Fruit fly (Drosophila melanogaster) whole organism, embryonic: ENCODE measurements around the gene CG4596.

Source experiments
- Atf6 ChIP-seq: fragments of 200-800 bp; sonication (Bioruptor generic); IDR thresholded peaks from 2 replicates; pipeline ENCODE4 v1.3.6; 2022; ENCODE audit warnings: missing biosample characterization, missing genetic modification characterization
- CG12155 ChIP-seq: fragments of 200-800 bp; sonication (Bioruptor generic); optimal IDR thresholded peaks from 3 replicates; lab custom pipeline; 2016; ENCODE audit warnings: missing biosample characterization, missing genetic modification characterization
- CG12744 ChIP-seq: fragments of 200-800 bp; sonication (Bioruptor generic); optimal IDR thresholded peaks from 2 replicates; lab custom pipeline; 2016; ENCODE audit warnings: missing biosample characterization, missing genetic modification characterization
- CG1603 ChIP-seq: fragments of 200-800 bp; sonication (Bioruptor generic); optimal IDR thresholded peaks from 2 replicates; lab custom pipeline; 2019; ENCODE audit warnings: missing biosample characterization, mild to moderate bottlenecking, missing genetic modification characterization, moderate library complexity
- CG17328 ChIP-seq: fragments of 200-800 bp; sonication (Bioruptor generic); IDR thresholded peaks from 2 replicates; pipeline ENCODE4 v1.3.6; 2022; ENCODE audit warnings: missing biosample characterization, missing genetic modification characterization
- CG17912 ChIP-seq: fragments of 200-800 bp; sonication (Bioruptor generic); optimal IDR thresholded peaks from 2 replicates; lab custom pipeline; 2018; ENCODE audit warnings: missing biosample characterization, mild to moderate bottlenecking, missing genetic modification characterization
- CG2889 ChIP-seq: fragments of 200-800 bp; sonication (Bioruptor generic); IDR thresholded peaks from 3 replicates; pipeline ENCODE4 v1.3.6; 2022; ENCODE audit warnings: missing biosample characterization, missing genetic modification characterization
- CG3163 ChIP-seq: fragments of 200-800 bp; sonication (Bioruptor generic); optimal IDR thresholded peaks from 3 replicates; lab custom pipeline; 2016; ENCODE audit warnings: missing biosample characterization, missing genetic modification characterization
- CG6272 ChIP-seq: fragments of 200-800 bp; sonication (Bioruptor generic); IDR thresholded peaks from 2 replicates; pipeline ENCODE4 v1.3.6; 2022; ENCODE audit warnings: missing biosample characterization, missing genetic modification characterization
- CG7745 ChIP-seq: fragments of 200-800 bp; sonication (Bioruptor generic); optimal IDR thresholded peaks from 2 replicates; lab custom pipeline; 2018; ENCODE audit warnings: missing biosample characterization, mild to moderate bottlenecking, missing genetic modification characterization, moderate library complexity
- CG8290 ChIP-seq, 3 experiments: fragments of 200-800 bp; sonication (Bioruptor generic); optimal IDR thresholded peaks; 2 replicates each; lab custom pipeline; 2016 to 2019; ENCODE audit warnings: missing biosample characterization in 3 of 3, missing genetic modification characterization in 3 of 3, mild to moderate bottlenecking in 2 of 3, moderate library complexity in 1 of 3
- CG8388 ChIP-seq: fragments of 200-800 bp; sonication (Bioruptor generic); optimal IDR thresholded peaks from 2 replicates; lab custom pipeline; 2019; ENCODE audit warnings: missing biosample characterization, mild to moderate bottlenecking, missing genetic modification characterization, moderate library complexity
- CG8944 ChIP-seq: fragments of 200-800 bp; sonication (Bioruptor generic); optimal IDR thresholded peaks from 3 replicates; lab custom pipeline; 2016; ENCODE audit warnings: missing biosample characterization, missing genetic modification characterization
- CG9437 ChIP-seq: fragments of 200-800 bp; sonication (Bioruptor generic); optimal IDR thresholded peaks from 2 replicates; lab custom pipeline; 2018; ENCODE audit warnings: missing biosample characterization, mild to moderate bottlenecking, missing genetic modification characterization
- CTCF ChIP-seq: fragments of 200-800 bp; sonication (Bioruptor generic); optimal IDR thresholded peaks from 2 replicates; lab custom pipeline; 2017; ENCODE audit warnings: missing biosample characterization, mild to moderate bottlenecking, missing genetic modification characterization, moderate library complexity
- CrebB ChIP-seq: fragments of 200-800 bp; sonication (Bioruptor generic); optimal IDR thresholded peaks from 3 replicates; lab custom pipeline; 2018; ENCODE audit warnings: missing biosample characterization, mild to moderate bottlenecking, missing genetic modification characterization
- Dek ChIP-seq: fragments of 200-800 bp; sonication (Bioruptor generic); optimal IDR thresholded peaks from 3 replicates; lab custom pipeline; 2019; ENCODE audit warnings: missing biosample characterization, mild to moderate bottlenecking, missing genetic modification characterization, moderate library complexity
- E2f2 ChIP-seq: fragments of 200-800 bp; sonication (Bioruptor generic); IDR thresholded peaks from 2 replicates; pipeline ENCODE4 v1.3.6; 2022; ENCODE audit warnings: missing biosample characterization, missing genetic modification characterization
- ERR ChIP-seq: fragments of 200-800 bp; sonication (Bioruptor generic); optimal IDR thresholded peaks from 2 replicates; lab custom pipeline; 2016; ENCODE audit warnings: missing biosample characterization, missing genetic modification characterization
- Fer1 ChIP-seq: fragments of 200-800 bp; sonication (Bioruptor generic); optimal IDR thresholded peaks from 2 replicates; lab custom pipeline; 2017; ENCODE audit warnings: missing biosample characterization, mild to moderate bottlenecking, missing genetic modification characterization
- HmgZ ChIP-seq: fragments of 200-800 bp; sonication (Bioruptor generic); optimal IDR thresholded peaks from 2 replicates; lab custom pipeline; 2018; ENCODE audit warnings: missing biosample characterization, mild to moderate bottlenecking, missing genetic modification characterization
- Hr3 ChIP-seq: fragments of 200-800 bp; sonication (Bioruptor generic); optimal IDR thresholded peaks from 3 replicates; lab custom pipeline; 2016; ENCODE audit warnings: missing biosample characterization, missing genetic modification characterization
- Lim3 ChIP-seq: fragments of 200-800 bp; sonication (Bioruptor generic); IDR thresholded peaks from 2 replicates; pipeline ENCODE4 v1.3.6; 2022; ENCODE audit warnings: missing biosample characterization, missing genetic modification characterization
- Myb ChIP-seq: fragments of 200-800 bp; sonication (Bioruptor generic); optimal IDR thresholded peaks from 2 replicates; lab custom pipeline; 2016; ENCODE audit warnings: missing biosample characterization, missing genetic modification characterization
- NFAT ChIP-seq: fragments of 200-800 bp; sonication (Bioruptor generic); IDR thresholded peaks from 2 replicates; pipeline ENCODE4 v1.3.6; 2022; ENCODE audit warnings: missing biosample characterization, missing genetic modification characterization
- Neu2 ChIP-seq: fragments of 200-800 bp; sonication (Bioruptor generic); optimal IDR thresholded peaks from 3 replicates; lab custom pipeline; 2016; ENCODE audit warnings: missing biosample characterization, missing genetic modification characterization, borderline replicate concordance
- Nf-YC ChIP-seq: fragments of 200-800 bp; optimal IDR thresholded peaks from 3 replicates; lab custom pipeline; 2019; ENCODE audit warnings: missing biosample characterization, mild to moderate bottlenecking, missing genetic modification characterization, moderate library complexity
- Scr ChIP-seq: fragments of 200-800 bp; sonication (Bioruptor generic); IDR thresholded peaks from 2 replicates; pipeline ENCODE4 v1.3.6; 2022; ENCODE audit warnings: missing biosample characterization, missing genetic modification characterization; ENCODE audit not compliant: partially characterized antibody
- Sin3A ChIP-seq: fragments of >200 bp; optimal IDR thresholded peaks from 2 replicates; lab custom pipeline; 2018
- ab ChIP-seq: fragments of 200-800 bp; sonication (Bioruptor generic); optimal IDR thresholded peaks from 2 replicates; lab custom pipeline; 2016; ENCODE audit warnings: missing biosample characterization, missing genetic modification characterization
- ato ChIP-seq: fragments of 200-800 bp; sonication (Bioruptor generic); IDR thresholded peaks from 2 replicates; pipeline ENCODE4 v1.3.6; 2022; ENCODE audit warnings: missing biosample characterization, missing genetic modification characterization; ENCODE audit not compliant: partially characterized antibody
- bowl ChIP-seq: fragments of 200-800 bp; sonication (Bioruptor generic); IDR thresholded peaks from 2 replicates; pipeline ENCODE4 v1.3.6; 2022; ENCODE audit warnings: missing biosample characterization, missing genetic modification characterization
- chinmo ChIP-seq: fragments of 200-800 bp; sonication (Bioruptor generic); IDR thresholded peaks from 4 replicates; pipeline ENCODE4 v1.3.6; 2022; ENCODE audit warnings: missing biosample characterization, missing genetic modification characterization; ENCODE audit not compliant: partially characterized antibody
- croc ChIP-seq: fragments of 200-800 bp; sonication (Bioruptor generic); conservative IDR thresholded peaks from 3 replicates; pipeline ENCODE4 v1.3.6; 2022; ENCODE audit warnings: missing biosample characterization, missing genetic modification characterization
- crol ChIP-seq: fragments of 200-800 bp; sonication (Bioruptor generic); IDR thresholded peaks from 2 replicates; pipeline ENCODE4 v1.3.6; 2022; ENCODE audit warnings: missing biosample characterization, missing genetic modification characterization
- fd96Cb ChIP-seq: fragments of 200-800 bp; sonication (Bioruptor generic); optimal IDR thresholded peaks from 2 replicates; lab custom pipeline; 2018; ENCODE audit warnings: missing biosample characterization, mild to moderate bottlenecking, missing genetic modification characterization, moderate library complexity
- hth ChIP-seq: fragments of >200 bp; optimal IDR thresholded peaks from 2 replicates; lab custom pipeline; 2017; ENCODE audit warnings: inconsistent platforms
- lilli ChIP-seq: fragments of 200-800 bp; sonication (Bioruptor generic); optimal IDR thresholded peaks from 3 replicates; lab custom pipeline; 2016; ENCODE audit warnings: missing biosample characterization, missing genetic modification characterization
- maf-S ChIP-seq: fragments of 200-800 bp; sonication (Bioruptor generic); optimal IDR thresholded peaks from 2 replicates; lab custom pipeline; 2016; ENCODE audit warnings: missing biosample characterization, missing genetic modification characterization
- nau ChIP-seq: fragments of 200-800 bp; sonication (Bioruptor generic); optimal IDR thresholded peaks from 3 replicates; lab custom pipeline; 2017; ENCODE audit warnings: missing biosample characterization, mild to moderate bottlenecking, missing genetic modification characterization, missing genetic modification reagents
- nerfin-2 ChIP-seq: fragments of 200-800 bp; sonication (Bioruptor generic); IDR thresholded peaks from 2 replicates; pipeline ENCODE4 v1.3.6; 2022; ENCODE audit warnings: missing biosample characterization, missing genetic modification characterization; ENCODE audit not compliant: partially characterized antibody
- p53 ChIP-seq: fragments of 200-800 bp; sonication (Bioruptor generic); optimal IDR thresholded peaks from 2 replicates; lab custom pipeline; 2016; ENCODE audit warnings: missing biosample characterization, missing genetic modification characterization
- pan ChIP-seq, 4 experiments: fragments of >200 bp in 3 of 4; fragments of 200-800 bp in 1 of 4; sonication (Bioruptor generic) in 1 of 4; optimal IDR thresholded peaks in 3 of 4; IDR thresholded peaks in 1 of 4; 2 replicates each; pipeline versions ENCODE4 v1.3.6 to Lab custom; 2017 to 2022; ENCODE audit warnings: missing biosample characterization in 2 of 4, missing genetic modification characterization in 2 of 4, mixed read lengths in 1 of 4
- pb ChIP-seq: fragments of 200-800 bp; sonication (Bioruptor generic); optimal IDR thresholded peaks from 3 replicates; lab custom pipeline; 2016; ENCODE audit warnings: missing biosample characterization, missing genetic modification characterization
- sd ChIP-seq: fragments of 200-800 bp; sonication (Bioruptor generic); optimal IDR thresholded peaks from 3 replicates; lab custom pipeline; 2018; ENCODE audit warnings: missing biosample characterization, mild to moderate bottlenecking, missing genetic modification characterization, moderate library complexity
- sens ChIP-seq: fragments of 200-800 bp; sonication (Bioruptor generic); peaks from one replicate; lab custom pipeline; 2016; ENCODE audit warnings: missing biosample characterization, missing genetic modification characterization
- sens-2 ChIP-seq: fragments of 200-800 bp; sonication (Bioruptor generic); IDR thresholded peaks from 2 replicates; pipeline ENCODE4 v1.3.6; 2022; ENCODE audit warnings: missing biosample characterization, missing genetic modification characterization
- sob ChIP-seq: fragments of 200-800 bp; sonication (Bioruptor generic); IDR thresholded peaks from 2 replicates; pipeline ENCODE4 v1.3.6; 2022; ENCODE audit warnings: missing biosample characterization, missing genetic modification characterization
- sqz ChIP-seq: fragments of 200-800 bp; sonication (Bioruptor generic); optimal IDR thresholded peaks from 3 replicates; lab custom pipeline; 2018; ENCODE audit warnings: missing biosample characterization, mild to moderate bottlenecking, missing genetic modification characterization
- usp ChIP-seq: fragments of >200 bp; optimal IDR thresholded peaks from 2 replicates; lab custom pipeline; 2017; ENCODE audit warnings: missing biosample characterization, missing genetic modification characterization
- zen ChIP-seq: fragments of 200-800 bp; sonication (Bioruptor generic); optimal IDR thresholded peaks from 3 replicates; lab custom pipeline; 2018; ENCODE audit warnings: missing biosample characterization, mild to moderate bottlenecking, missing genetic modification characterization, moderate library complexity

CG4596 gene

dm6 chr3R:10893327-10893726 is 20.5 kb downstream of the CG4596 start, which contains the start of gene CG6621 (continued):
- TF ChIP-seq Scr (peak; percentile 65), Neu2 (no peak), usp (GFP tag; lab: Kevin White, UChicago) (no peak), CG12155 (GFP tag; lab: Kevin White, UChicago) (peak; percentile 53), CG9437 (GFP tag; lab: Kevin White, UChicago) (no peak), CG1603 (tag; lab: Kevin White, UChicago) (peak; percentile 88), bowl (GFP tag; lab: Robert Waterston, UW) (no peak), CG17328 (GFP tag; lab: Robert Waterston, UW) (no peak), ERR (GFP tag; lab: Kevin White, UChicago) (no peak), Myb (GFP tag; lab: Kevin White, UChicago) (peak; percentile 95), CG8944 (GFP tag; lab: Kevin White, UChicago) (no peak), CG17912 (GFP tag; lab: Kevin White, UChicago) (peak; percentile 30), sob (GFP tag; lab: Robert Waterston, UW) (no peak), HmgZ (tag; lab: Kevin White, UChicago) (peak; percentile 85), CTCF (peak; percentile 66), maf-S (no peak), CG3163 (GFP tag; lab: Kevin White, UChicago) (peak; percentile 11), fd96Cb (no peak), Fer1 (peak; percentile 9), croc (no peak), Nf-YC (tag; lab: Kevin White, UChicago) (no peak), Dek (tag; lab: Kevin White, UChicago) (peak; percentile 36), CG12744 (GFP tag; lab: Kevin White, UChicago) (peak; percentile 34), chinmo (GFP tag; lab: Robert Waterston, UW) (no peak), hth (lab: Kevin White, UChicago) (no peak), NFAT (peak; percentile 5; the same call in 1 of the 2 replicates), Lim3 (GFP tag; lab: Robert Waterston, UW) (no peak), Hr3 (GFP tag; lab: Kevin White, UChicago) (no peak), sens (peak; percentile 89), pan (optimal IDR thresholded peaks at IDR 0.05; lab: Kevin White, UChicago) (no peak), pan (GFP tag; optimal IDR thresholded peaks at IDR 0.05 in 1 of 2, IDR thresholded peaks at IDR 0.05 in 1 of 2) (no peak), E2f2 (GFP tag; lab: Robert Waterston, UW) (peak; percentile 78), CG8290 (GFP tag; optimal IDR thresholded peaks at IDR 0.05; lab: Kevin White, UChicago) (peak; percentile 24), CG8290 (tag; optimal IDR thresholded peaks at IDR 0.05; lab: Kevin White, UChicago) (peak in 1 of 2 experiments; percentile 62), ato (GFP tag; lab: Robert Waterston, UW) (0 out of 2 replicates have a peak, but pooled peaks have one; percentile 24), pb (GFP tag; lab: Kevin White, UChicago) (no peak), p53 (GFP tag; lab: Kevin White, UChicago) (peak; percentile 27), CrebB (tag; lab: Kevin White, UChicago) (no peak), nau (no peak), Sin3A (peak; percentile 80), CG2889 (GFP tag; lab: Robert Waterston, UW) (no peak), lilli (GFP tag; lab: Kevin White, UChicago) (peak; percentile 3), CG8388 (no peak), sd (tag; lab: Kevin White, UChicago) (no peak), nerfin-2 (GFP tag; lab: Robert Waterston, UW) (peak; percentile 35; the same call in 1 of the 2 replicates), crol (GFP tag; lab: Robert Waterston, UW) (no peak), ab (no peak), CG7745 (tag; lab: Kevin White, UChicago) (no peak), Atf6 (no peak), sqz (GFP tag; lab: Kevin White, UChicago) (no peak), CG6272 (GFP tag; lab: Robert Waterston, UW) (no peak), zen (tag; lab: Kevin White, UChicago) (peak; percentile 52), sens-2 (GFP tag; lab: Robert Waterston, UW) (no peak)
